Worm (Caenorhabditis elegans) whole organism, early embryonic: ENCODE results near the gene srd-56.

Experiments used
- B0310.2 ChIP-seq: sonication (generic microtip); optimal IDR thresholded peaks from 2 replicates; lab custom pipeline; 2016; ENCODE audit warnings: mild to moderate bottlenecking, missing genetic modification characterization, missing compliant biosample characterization
- F13C5.2 ChIP-seq: sonication (generic microtip); optimal IDR thresholded peaks from 2 replicates; lab custom pipeline; 2017; ENCODE audit warnings: mild to moderate bottlenecking, missing genetic modification characterization, inconsistent platforms, missing compliant biosample characterization
- aly-1 ChIP-seq: sonication (generic microtip); optimal IDR thresholded peaks from 2 replicates; lab custom pipeline; 2016; ENCODE audit warnings: missing genetic modification characterization, missing compliant biosample characterization
- ama-1 ChIP-seq: fragments of 150-350 bp; optimal IDR thresholded peaks from 2 replicates; lab custom pipeline; 2014
- ceh-13 ChIP-seq: fragments of 200-800 bp; sonication (Bioruptor generic); optimal IDR thresholded peaks from 2 replicates; lab custom pipeline; 2018; ENCODE audit warnings: mild to moderate bottlenecking, missing genetic modification characterization, missing compliant biosample characterization
- ceh-36 ChIP-seq: sonication (generic microtip); optimal IDR thresholded peaks from 2 replicates; lab custom pipeline; 2016; ENCODE audit warnings: missing genetic modification characterization, inconsistent platforms, missing compliant biosample characterization
- ets-7 ChIP-seq: sonication (generic microtip); optimal IDR thresholded peaks from 2 replicates; lab custom pipeline; 2016; ENCODE audit warnings: missing genotype, missing genetic modification characterization, missing compliant biosample characterization
- flt-1 ChIP-seq: fragments of 200-800 bp; sonication (Bioruptor generic); IDR thresholded peaks from 2 replicates; pipeline ENCODE4 v1.3.6; 2022; ENCODE audit warnings: missing genetic modification characterization, missing compliant biosample characterization
- hmbx-1 ChIP-seq: sonication (generic microtip); optimal IDR thresholded peaks from 2 replicates; lab custom pipeline; 2016; ENCODE audit warnings: mild to moderate bottlenecking, missing genetic modification characterization, missing compliant biosample characterization
- hmg-4 ChIP-seq: fragments of 200-800 bp; sonication (Bioruptor generic); optimal IDR thresholded peaks from 2 replicates; lab custom pipeline; 2018; ENCODE audit warnings: mild to moderate bottlenecking, missing genetic modification characterization, missing compliant biosample characterization
- hnd-1 ChIP-seq: sonication (generic microtip); optimal IDR thresholded peaks from 2 replicates; lab custom pipeline; 2016; ENCODE audit warnings: missing genetic modification characterization, missing compliant biosample characterization
- pes-1 ChIP-seq: fragments of 200-800 bp; sonication (Bioruptor generic); IDR thresholded peaks from 2 replicates; pipeline ENCODE4 v1.3.6; 2022; ENCODE audit warnings: missing genetic modification reagents, missing genetic modification characterization, missing compliant biosample characterization
- scrt-1 ChIP-seq: fragments of 200-800 bp; sonication (Bioruptor generic); IDR thresholded peaks from 2 replicates; pipeline ENCODE4 v1.3.6; 2022; ENCODE audit warnings: missing genetic modification characterization, missing compliant biosample characterization
- sea-1 ChIP-seq: fragments of 200-800 bp; sonication (Bioruptor generic); conservative IDR thresholded peaks from 2 replicates; pipeline ENCODE4 v1.3.6; 2022; ENCODE audit warnings: missing genetic modification characterization, missing compliant biosample characterization
- tbx-11 ChIP-seq: fragments of 200-800 bp; sonication (Bioruptor generic); IDR thresholded peaks from 2 replicates; pipeline ENCODE4 v1.3.6; 2022; ENCODE audit warnings: missing genetic modification characterization, missing compliant biosample characterization
- tbx-37 ChIP-seq: fragments of 200-800 bp; sonication (Bioruptor generic); conservative IDR thresholded peaks from 2 replicates; pipeline ENCODE4 v1.3.6; 2022; ENCODE audit warnings: missing genetic modification reagents, missing genetic modification characterization, missing compliant biosample characterization
- tra-4 ChIP-seq: sonication (generic microtip); optimal IDR thresholded peaks from 2 replicates; lab custom pipeline; 2017; ENCODE audit warnings: missing genetic modification characterization, missing compliant biosample characterization

The srd-56 gene

ce11 chrII:7236937-7237336 lies 33.9 kb upstream of the srd-56 start:
- TF ChIP-seq aly-1 (tag; lab: Kevin White, UChicago) (no peak), tbx-11 (no peak), hmbx-1 (no peak), ama-1 (lab: Kevin White, UChicago) (no peak), ceh-36 (tag; lab: Kevin White, UChicago) (no peak), F13C5.2 (tag; lab: Kevin White, UChicago) (no peak), flt-1 (GFP tag; lab: Robert Waterston, UW) (no peak), hmg-4 (GFP tag; lab: Kevin White, UChicago) (no peak), ets-7 (tag; lab: Kevin White, UChicago) (no peak), tbx-37 (GFP tag; lab: Robert Waterston, UW) (no peak), sea-1 (GFP tag; lab: Robert Waterston, UW) (no peak), hnd-1 (tag; lab: Kevin White, UChicago) (no peak), B0310.2 (tag; lab: Kevin White, UChicago) (no peak)

- TF ChIP-seq ceh-36 (tag; lab: Kevin White, UChicago), result no peak
- TF ChIP-seq flt-1 (GFP tag; lab: Robert Waterston, UW), result no peak
- TF ChIP-seq tra-4, result no peak
- TF ChIP-seq hnd-1 (tag; lab: Kevin White, UChicago), result no peak
- TF ChIP-seq pes-1 (GFP tag; lab: Robert Waterston, UW), result no peak
- no peak for TF ChIP-seq ama-1 (lab: Kevin White, UChicago)
- no peak for TF ChIP-seq scrt-1
- TF ChIP-seq sea-1 (GFP tag; lab: Robert Waterston, UW), result no peak
- no peak for TF ChIP-seq tbx-11
Observed at ce11 chrII:7233274-7233673, 30.3 kb upstream of the srd-56 start.

DNA sequence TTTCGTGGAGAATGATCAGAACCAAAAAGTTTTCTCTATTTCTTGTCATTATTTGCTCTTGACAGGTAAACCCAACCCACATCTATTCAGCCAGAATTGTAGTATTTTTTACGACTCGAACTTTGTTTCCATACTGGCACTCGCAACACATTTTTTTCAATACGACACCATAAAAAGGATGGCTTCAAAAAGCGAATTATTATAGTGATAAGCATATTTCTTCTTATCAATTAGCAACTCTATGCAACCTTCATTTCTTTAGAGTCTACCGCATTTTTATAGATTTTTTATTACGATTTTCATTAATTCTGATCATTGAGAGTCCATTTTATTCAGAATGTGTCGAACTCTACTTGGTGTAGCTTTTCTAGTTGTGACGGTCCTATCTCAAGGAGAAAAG lies 29.5 kb upstream of the srd-56 start, which contains the start of gene ctsa-3.1:
Gene ctsa-3.1 (plus strand): TSS at position 337 of the 400 bp plus-strand sequence.
- TF ChIP-seq hnd-1 (tag; lab: Kevin White, UChicago) (no peak), hmg-4 (GFP tag; lab: Kevin White, UChicago) (no peak), hmbx-1 (no peak), ceh-13 (GFP tag; lab: Kevin White, UChicago) (no peak), tbx-11 (no peak), ets-7 (tag; lab: Kevin White, UChicago) (no peak), ama-1 (lab: Kevin White, UChicago) (no peak), tra-4 (no peak), flt-1 (GFP tag; lab: Robert Waterston, UW) (no peak), pes-1 (GFP tag; lab: Robert Waterston, UW) (no peak), ceh-36 (tag; lab: Kevin White, UChicago) (no peak), aly-1 (tag; lab: Kevin White, UChicago) (no peak), B0310.2 (tag; lab: Kevin White, UChicago) (no peak), sea-1 (GFP tag; lab: Robert Waterston, UW) (no peak), F13C5.2 (tag; lab: Kevin White, UChicago) (no peak), tbx-37 (GFP tag; lab: Robert Waterston, UW) (no peak), scrt-1 (no peak)

ce11 chrII:7231951-7232350 lies 28.9 kb upstream of the srd-56 start:
- TF ChIP-seq ets-7 (tag; lab: Kevin White, UChicago), result no peak
- no peak for TF ChIP-seq tra-4
- no peak for TF ChIP-seq tbx-11
- TF ChIP-seq ceh-36 (tag; lab: Kevin White, UChicago), result no peak
- TF ChIP-seq F13C5.2 (tag; lab: Kevin White, UChicago), result no peak
- TF ChIP-seq hnd-1 (tag; lab: Kevin White, UChicago), result no peak
- no peak for TF ChIP-seq ama-1 (lab: Kevin White, UChicago)

- no peak for TF ChIP-seq pes-1 (GFP tag; lab: Robert Waterston, UW)
- no peak for TF ChIP-seq ceh-36 (tag; lab: Kevin White, UChicago)
- no peak for TF ChIP-seq sea-1 (GFP tag; lab: Robert Waterston, UW)
- no peak for TF ChIP-seq tbx-11
- no peak for TF ChIP-seq ceh-13 (GFP tag; lab: Kevin White, UChicago)
- TF ChIP-seq hmg-4 (GFP tag; lab: Kevin White, UChicago), result no peak
- no peak for TF ChIP-seq hnd-1 (tag; lab: Kevin White, UChicago)
- TF ChIP-seq ama-1 (lab: Kevin White, UChicago), result no peak
- TF ChIP-seq tbx-37 (GFP tag; lab: Robert Waterston, UW), result no peak
- TF ChIP-seq flt-1 (GFP tag; lab: Robert Waterston, UW), result no peak
- TF ChIP-seq hmbx-1, result no peak
- TF ChIP-seq aly-1 (tag; lab: Kevin White, UChicago), result no peak
- TF ChIP-seq tra-4, result no peak
- TF ChIP-seq B0310.2 (tag; lab: Kevin White, UChicago), result no peak
- TF ChIP-seq F13C5.2 (tag; lab: Kevin White, UChicago), result no peak
Observed at ce11 chrII:7230684-7231083, 27.7 kb upstream of the srd-56 start.

- no peak for TF ChIP-seq ets-7 (tag; lab: Kevin White, UChicago)
- no peak for TF ChIP-seq hmg-4 (GFP tag; lab: Kevin White, UChicago)
- TF ChIP-seq hmbx-1, result no peak
- no peak for TF ChIP-seq ama-1 (lab: Kevin White, UChicago)
- no peak for TF ChIP-seq aly-1 (tag; lab: Kevin White, UChicago)
- no peak for TF ChIP-seq sea-1 (GFP tag; lab: Robert Waterston, UW)
- TF ChIP-seq tra-4, result no peak
- TF ChIP-seq pes-1 (GFP tag; lab: Robert Waterston, UW), result no peak
- no peak for TF ChIP-seq ceh-36 (tag; lab: Kevin White, UChicago)
- TF ChIP-seq hnd-1 (tag; lab: Kevin White, UChicago), result no peak
- no peak for TF ChIP-seq B0310.2 (tag; lab: Kevin White, UChicago)
- TF ChIP-seq tbx-37 (GFP tag; lab: Robert Waterston, UW), result no peak
- TF ChIP-seq scrt-1, result no peak
- no peak for TF ChIP-seq ceh-13 (GFP tag; lab: Kevin White, UChicago)
- no peak for TF ChIP-seq flt-1 (GFP tag; lab: Robert Waterston, UW)
- TF ChIP-seq F13C5.2 (tag; lab: Kevin White, UChicago), result no peak
- TF ChIP-seq tbx-11, result no peak
Observed at ce11 chrII:7228646-7229200, 25.7 kb upstream of the srd-56 start, which contains the start of gene F32A5.4. Gene F32A5.4 (plus strand): TSS chrII:7229150.
